Fruit fly (Drosophila melanogaster): ENCODE results near the gene CG5909.

- no peak for TF ChIP-seq psq (optimal IDR thresholded peaks at IDR 0.05)
- TF ChIP-seq ttk (optimal IDR thresholded peaks at IDR 0.05): no peak
- no peak for TF ChIP-seq h (optimal IDR thresholded peaks at IDR 0.05)
- no peak for TF ChIP-seq Myc (optimal IDR thresholded peaks at IDR 0.05)
These were observed 42.6 kb upstream of the CG5909 start, which contains the start of gene CG5882 for dm6 chr3R:27118346-27118745.

Data from Kc167 (cell line).